Fruit fly (Drosophila melanogaster): ENCODE data around the gene CG12523.
A peak's percentile ranks its signal among the peaks of the same experiment; 100 is the strongest.

Gene CG12523

dm6 chr3L:10849620-10850302, 48.8 kb downstream of the CG12523 start (continued):
- TF ChIP-seq CG10959 (GFP tag; IDR thresholded peaks at IDR 0.05) (no peak), sisA (GFP tag; IDR thresholded peaks at IDR 0.05) (no peak; the same call in 1 of the 2 replicates), CG7963 (GFP tag; IDR thresholded peaks at IDR 0.05; ENCODE audit: partially characterized antibody) (no peak), slou (GFP tag; optimal IDR thresholded peaks at IDR 0.05) (no peak), CG31441 (GFP tag; IDR thresholded peaks at IDR 0.05) (peak; percentile 44), ara (GFP tag; IDR thresholded peaks at IDR 0.05) (no peak), CG4707 (GFP tag; optimal IDR thresholded peaks at IDR 0.05) (no peak), ind (GFP tag; optimal IDR thresholded peaks at IDR 0.05) (no peak), CG3838 (GFP tag; optimal IDR thresholded peaks at IDR 0.05) (no peak), Poxn (GFP tag; IDR thresholded peaks at IDR 0.05) (no peak), sqz (GFP tag; optimal IDR thresholded peaks at IDR 0.05) (peak; percentile 80), CG3065 (GFP tag; optimal IDR thresholded peaks at IDR 0.05) (no peak), vnd (GFP tag; IDR thresholded peaks at IDR 0.05; ENCODE audit: partially characterized antibody) (no peak), CG9215 (GFP tag; IDR thresholded peaks at IDR 0.05) (no peak), chm (GFP tag; IDR thresholded peaks at IDR 0.05) (0 out of 2 replicates have a peak, but pooled peaks have one; percentile 66), dan (GFP tag; IDR thresholded peaks at IDR 0.05) (no peak), cato (GFP tag; optimal IDR thresholded peaks at IDR 0.05; ENCODE audit: borderline replicate concordance) (no peak), CG2129 (GFP tag; IDR thresholded peaks at IDR 0.05; ENCODE audit: partially characterized antibody) (no peak), Dref (GFP tag; IDR thresholded peaks at IDR 0.05) (no peak), exex (tag; optimal IDR thresholded peaks at IDR 0.05) (no peak), insv (GFP tag; optimal IDR thresholded peaks at IDR 0.05) (no peak), CG10274 (GFP tag; optimal IDR thresholded peaks at IDR 0.05) (no peak), Hmx (GFP tag; optimal IDR thresholded peaks at IDR 0.05) (no peak), CG4730 (GFP tag; IDR thresholded peaks at IDR 0.05) (no peak), CG17328 (GFP tag; IDR thresholded peaks at IDR 0.05) (peak; percentile 55; the same call in 1 of the 2 replicates), CG18599 (GFP tag; optimal IDR thresholded peaks at IDR 0.05) (no peak), CG8924 (tag; optimal IDR thresholded peaks at IDR 0.05) (peak; percentile 80), CG34422 (GFP tag; IDR thresholded peaks at IDR 0.05) (no peak), stc (GFP tag; IDR thresholded peaks at IDR 0.05) (no peak), CG9817 (tag; optimal IDR thresholded peaks at IDR 0.05) (no peak), aop (GFP tag; IDR thresholded peaks at IDR 0.05) (no peak), mam (GFP tag; optimal IDR thresholded peaks at IDR 0.05) (no peak), bowl (GFP tag; IDR thresholded peaks at IDR 0.05) (no peak), CG12104 (GFP tag; optimal IDR thresholded peaks at IDR 0.05) (peak; percentile 32), Side (GFP tag; optimal IDR thresholded peaks at IDR 0.05) (no peak), CG4360 (GFP tag; IDR thresholded peaks at IDR 0.05) (peak; percentile 96), CG12942 (GFP tag; optimal IDR thresholded peaks at IDR 0.05) (no peak), Gsc (GFP tag; IDR thresholded peaks at IDR 0.05) (no peak), Chrac-16 (GFP tag; optimal IDR thresholded peaks at IDR 0.05) (no peak), CG7372 (GFP tag; IDR thresholded peaks at IDR 0.05) (no peak), tin (GFP tag; optimal IDR thresholded peaks at IDR 0.05) (peak; percentile 2), trem (tag; optimal IDR thresholded peaks at IDR 0.05) (peak; percentile 44), CG2116 (GFP tag; optimal IDR thresholded peaks at IDR 0.05) (no peak), CG4404 (GFP tag; IDR thresholded peaks at IDR 0.05) (no peak), ATbp (GFP tag; optimal IDR thresholded peaks at IDR 0.05) (no peak), ewg (GFP tag; optimal IDR thresholded peaks at IDR 0.05) (no peak), Sox102F (GFP tag; optimal IDR thresholded peaks at IDR 0.05) (peak; percentile 37), luna (GFP tag; optimal IDR thresholded peaks at IDR 0.05) (no peak), CG30431 (GFP tag; optimal IDR thresholded peaks at IDR 0.05) (no peak), org-1 (GFP tag; optimal IDR thresholded peaks at IDR 0.05) (no peak), ase (GFP tag; IDR thresholded peaks at IDR 0.05) (no peak)
